Fruit fly (Drosophila melanogaster): ENCODE data around the gene RpL13A.

Gene RpL13A

DNA sequence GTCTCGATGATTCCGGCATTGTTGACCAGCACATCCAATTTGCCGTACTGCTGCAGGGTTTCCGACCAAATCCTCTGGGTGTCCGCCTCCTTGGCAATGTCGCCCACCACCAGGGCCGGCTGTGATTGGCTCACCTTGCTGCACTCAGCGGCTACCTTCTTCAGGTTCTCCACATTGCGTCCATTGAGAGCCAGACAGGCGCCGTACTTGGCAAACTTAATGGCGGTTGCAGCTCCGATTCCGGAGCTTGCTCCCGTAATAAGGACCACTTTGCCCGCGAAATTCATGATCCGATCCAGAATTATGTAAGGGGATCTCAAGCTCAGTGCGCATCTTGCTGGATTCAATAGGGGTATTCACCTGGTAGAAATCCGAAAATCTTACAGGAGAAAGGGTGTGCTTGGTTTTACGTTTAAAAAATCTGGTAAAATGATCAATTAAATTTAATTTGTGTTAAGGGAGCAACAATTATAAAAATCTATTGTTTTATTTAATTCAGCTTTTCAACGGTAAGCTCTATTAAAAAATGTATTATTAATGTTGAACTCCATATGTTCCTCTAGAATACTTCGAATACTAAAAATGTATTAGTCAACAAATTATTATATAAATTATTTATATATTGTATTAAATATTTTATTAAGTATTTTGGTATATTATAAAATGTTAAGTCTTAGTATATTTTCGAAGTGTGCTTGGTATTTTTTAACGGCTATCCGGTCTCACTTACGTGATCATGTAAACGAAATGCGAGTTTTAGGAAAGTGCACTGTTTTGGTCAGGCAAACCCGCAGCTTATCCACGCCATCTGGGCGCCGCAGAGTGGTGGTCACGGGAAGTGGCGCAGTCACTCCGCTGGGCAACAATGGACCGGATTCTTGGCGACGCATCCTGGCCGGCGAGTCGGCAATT is 12.5 kb downstream of the RpL13A start, which contains the start of the genes CG31548 and CG12170 (continued):
- TF ChIP-seq tgo (GFP tag; IDR thresholded peaks at IDR 0.05) (peak; percentile 43; the same call in 2 of the 3 replicates), ham (GFP tag; IDR thresholded peaks at IDR 0.05) (no peak), nmo (GFP tag; optimal IDR thresholded peaks at IDR 0.05) (peak; percentile 56), CG8924 (tag; optimal IDR thresholded peaks at IDR 0.05) (peak; percentile 65), HLH3B (GFP tag; IDR thresholded peaks at IDR 0.05) (peak; percentile 36; the same call in 1 of the 2 replicates), ap (GFP tag; IDR thresholded peaks at IDR 0.05) (peak; percentile 29; the same call in 1 of the 2 replicates), CG12219 (GFP tag; optimal IDR thresholded peaks at IDR 0.05) (no peak), CG10462 (GFP tag; optimal IDR thresholded peaks at IDR 0.05) (peak; percentile 39), CG4424 (GFP tag; optimal IDR thresholded peaks at IDR 0.05) (peak; percentile 49), gsb-n (tag; optimal IDR thresholded peaks at IDR 0.05) (peak; percentile 31), CG9727 (GFP tag; optimal IDR thresholded peaks at IDR 0.05) (peak; percentile 69), Eip74EF (GFP tag; optimal IDR thresholded peaks at IDR 0.05) (peak in 1 of 2 experiments; percentile 4), CG12299 (tag; optimal IDR thresholded peaks at IDR 0.05) (no peak), exex (tag; optimal IDR thresholded peaks at IDR 0.05) (no peak), CG31441 (GFP tag; IDR thresholded peaks at IDR 0.05) (peak; percentile 68), CG7745 (tag; optimal IDR thresholded peaks at IDR 0.05) (no peak), Deaf1 (tag; optimal IDR thresholded peaks at IDR 0.05) (no peak), CG10267 (tag; optimal IDR thresholded peaks at IDR 0.05) (peak; percentile 62), Asciz (GFP tag; optimal IDR thresholded peaks at IDR 0.05) (no peak), btn (GFP tag; optimal IDR thresholded peaks at IDR 0.05) (no peak), zfh1 (GFP tag; IDR thresholded peaks at IDR 0.05) (0 out of 3 replicates have a peak, but pooled peaks have one; percentile 43), CG17912 (GFP tag; optimal IDR thresholded peaks at IDR 0.05) (no peak), CG2875 (GFP tag; optimal IDR thresholded peaks at IDR 0.05) (peak; percentile 18), unpg (GFP tag; optimal IDR thresholded peaks at IDR 0.05) (peak; percentile 60), CG13296 (GFP tag; optimal IDR thresholded peaks at IDR 0.05) (peak; percentile 42), phol (tag; optimal IDR thresholded peaks at IDR 0.05) (peak; percentile 60), CG5245 (GFP tag; optimal IDR thresholded peaks at IDR 0.05) (peak; percentile 3), hkb (optimal IDR thresholded peaks at IDR 0.05) (no peak), hkb (GFP tag; IDR thresholded peaks at IDR 0.05) (peak; percentile 75), CG16863 (GFP tag; optimal IDR thresholded peaks at IDR 0.05) (peak; percentile 27), CG32532 (GFP tag; IDR thresholded peaks at IDR 0.05) (peak; percentile 59; the same call in 1 of the 2 replicates), tap (tag; optimal IDR thresholded peaks at IDR 0.05) (peak; percentile 54), stc (GFP tag; IDR thresholded peaks at IDR 0.05) (0 out of 2 replicates have a peak, but pooled peaks have one; percentile 16), HLH54F (GFP tag; optimal IDR thresholded peaks at IDR 0.05) (no peak), slp2 (GFP tag; optimal IDR thresholded peaks at IDR 0.05) (no peak), bsh (GFP tag; optimal IDR thresholded peaks at IDR 0.05) (peak in 1 of 2 experiments; percentile 59), ase (GFP tag; IDR thresholded peaks at IDR 0.05) (no peak), CG17361 (GFP tag; IDR thresholded peaks at IDR 0.05) (peak; percentile 65; the same call in 2 of the 3 replicates), CG30403 (GFP tag; optimal IDR thresholded peaks at IDR 0.05) (peak; percentile 53), Ets65A (GFP tag) (no peak), NC2β (GFP tag; optimal IDR thresholded peaks at IDR 0.05) (peak; percentile 22), sima (GFP tag; optimal IDR thresholded peaks at IDR 0.05) (no peak), CG12155 (GFP tag; optimal IDR thresholded peaks at IDR 0.05) (peak; percentile 31), CG16813 (GFP tag; IDR thresholded peaks at IDR 0.05; ENCODE audit: partially characterized antibody) (no peak), CG2712 (tag; optimal IDR thresholded peaks at IDR 0.05) (peak; percentile 77), Doc2 (GFP tag; IDR thresholded peaks at IDR 0.05) (no peak), p53 (GFP tag; optimal IDR thresholded peaks at IDR 0.05) (no peak), Mad (GFP tag; optimal IDR thresholded peaks at IDR 0.05) (no peak), ranshi (GFP tag; IDR thresholded peaks at IDR 0.05) (peak; percentile 33; the same call in 1 of the 2 replicates)

Measured in whole organism, embryonic.